Worm (Caenorhabditis elegans) whole organism, L1 larva: ENCODE results near the gene F48B9.3.

Experiments used
- aly-2 ChIP-seq: fragments of 150-350 bp; optimal IDR thresholded peaks from 2 replicates; lab custom pipeline; 2014; ENCODE audit warnings: missing biosample characterization, missing genetic modification characterization
- efl-1 ChIP-seq, 4 experiments: fragments of 150-350 bp; optimal IDR thresholded peaks in 3 of 4; peaks in 1 of 4; 1 replicate in 1 of 4; 2 replicates in 3 of 4; lab custom pipeline; 2014; ENCODE audit warnings: missing biosample characterization in 2 of 4, missing genetic modification characterization in 2 of 4, missing genetic modification reagents in 2 of 4
- isw-1 ChIP-seq: fragments of 200-800 bp; sonication (Bioruptor generic); IDR thresholded peaks from 2 replicates; pipeline ENCODE4 v1.3.6; 2022; ENCODE audit warnings: missing genetic modification characterization, missing compliant biosample characterization
- mep-1 ChIP-seq: fragments of 150-350 bp; optimal IDR thresholded peaks from 2 replicates; lab custom pipeline; 2014; ENCODE audit warnings: missing biosample characterization, missing genetic modification characterization
- nhr-237 ChIP-seq: fragments of 150-350 bp; optimal IDR thresholded peaks from 2 replicates; lab custom pipeline; 2014; ENCODE audit warnings: missing biosample characterization, missing genetic modification characterization
- pqm-1 ChIP-seq: sonication (generic microtip); optimal IDR thresholded peaks from 3 replicates; lab custom pipeline; 2017; ENCODE audit warnings: missing biosample characterization, missing genetic modification characterization
- skn-1 ChIP-seq: fragments of 150-350 bp; optimal IDR thresholded peaks from 2 replicates; lab custom pipeline; 2014; ENCODE audit warnings: missing biosample characterization, missing genetic modification characterization
- sox-4 ChIP-seq: sonication (generic microtip); optimal IDR thresholded peaks from 2 replicates; lab custom pipeline; 2016; ENCODE audit warnings: missing genetic modification characterization, missing compliant biosample characterization
- unc-62 ChIP-seq: fragments of 150-350 bp; optimal IDR thresholded peaks from 2 replicates; lab custom pipeline; 2014; ENCODE audit warnings: missing biosample characterization, missing genetic modification reagents, missing genetic modification characterization
- ztf-11 ChIP-seq, 2 experiments: sonication (generic microtip); optimal IDR thresholded peaks; 2 replicates each; lab custom pipeline; 2016 to 2017; ENCODE audit warnings: missing genetic modification characterization in 2 of 2, missing biosample characterization in 1 of 2, missing compliant biosample characterization in 1 of 2

- TF ChIP-seq nhr-237 (tag; lab: Kevin White, UChicago) = no peak
- TF ChIP-seq efl-1 (optimal IDR thresholded peaks at IDR 0.05; lab: Kevin White, UChicago) = no peak
- peak in 1 of 2 experiments; percentile 60 for TF ChIP-seq efl-1 (GFP tag; optimal IDR thresholded peaks at IDR 0.05 in 1 of 2; lab: Kevin White, UChicago)
- TF ChIP-seq aly-2 (tag; lab: Kevin White, UChicago) = no peak
- TF ChIP-seq mep-1 (tag; lab: Kevin White, UChicago) = no peak
- no peak for TF ChIP-seq sox-4 (tag; lab: Kevin White, UChicago)
- TF ChIP-seq pqm-1 (tag; lab: Kevin White, UChicago) = no peak
- no peak for TF ChIP-seq unc-62
- no peak for TF ChIP-seq ztf-11 (tag; optimal IDR thresholded peaks at IDR 0.05; lab: Kevin White, UChicago)
- no peak for TF ChIP-seq isw-1 (GFP tag; lab: Robert Waterston, UW)
- TF ChIP-seq skn-1 (tag; lab: Kevin White, UChicago) = no peak
These were observed 51.8 kb downstream of the F48B9.3 start for ce11 chrX:2216662-2217061.
